Fruit fly (Drosophila melanogaster) whole organism, embryonic: ENCODE measurements around the gene Gclc.

Experiments used
- Abd-B ChIP-seq: fragments of 200-800 bp; sonication (Bioruptor generic); optimal IDR thresholded peaks from 2 replicates; lab custom pipeline; 2018; ENCODE audit warnings: missing biosample characterization, mild to moderate bottlenecking, missing genetic modification characterization, moderate library complexity
- CG10366 ChIP-seq: fragments of 200-800 bp; sonication (Bioruptor generic); IDR thresholded peaks from 2 replicates; pipeline ENCODE4 v1.3.6; 2022; ENCODE audit warnings: missing biosample characterization, missing genetic modification characterization
- CG11504 ChIP-seq: fragments of 200-800 bp; sonication (Bioruptor generic); optimal IDR thresholded peaks from 3 replicates; lab custom pipeline; 2019; ENCODE audit warnings: missing biosample characterization, mild to moderate bottlenecking, missing genetic modification characterization, moderate library complexity
- CG11560 ChIP-seq: fragments of 200-800 bp; sonication (Bioruptor generic); IDR thresholded peaks from 3 replicates; pipeline ENCODE4 v1.3.6; 2022; ENCODE audit warnings: missing biosample characterization, missing genetic modification characterization
- CG12219 ChIP-seq: fragments of 200-800 bp; sonication (Bioruptor generic); optimal IDR thresholded peaks from 3 replicates; lab custom pipeline; 2018; ENCODE audit warnings: missing biosample characterization, mild to moderate bottlenecking, missing genetic modification characterization
- CG1233 ChIP-seq: fragments of 200-800 bp; sonication (Bioruptor generic); optimal IDR thresholded peaks from 4 replicates; lab custom pipeline; 2018; ENCODE audit warnings: missing biosample characterization, mild to moderate bottlenecking, missing genetic modification characterization
- CG12659 ChIP-seq: fragments of 200-800 bp; sonication (Bioruptor generic); optimal IDR thresholded peaks from 3 replicates; lab custom pipeline; 2017; ENCODE audit warnings: mild to moderate bottlenecking, missing biosample characterization, missing genetic modification reagents, missing genetic modification characterization
- CG13894 ChIP-seq: fragments of 200-800 bp; sonication (Bioruptor generic); optimal IDR thresholded peaks from 3 replicates; lab custom pipeline; 2018; ENCODE audit warnings: missing biosample characterization, mild to moderate bottlenecking, missing genetic modification characterization, moderate library complexity
- CG14710 ChIP-seq: fragments of 200-800 bp; sonication (Bioruptor generic); optimal IDR thresholded peaks from 3 replicates; lab custom pipeline; 2019; ENCODE audit warnings: missing biosample characterization, mild to moderate bottlenecking, missing genetic modification characterization, moderate library complexity
- CG14860 ChIP-seq: fragments of 200-800 bp; sonication (Bioruptor generic); IDR thresholded peaks from 3 replicates; pipeline ENCODE4 v1.3.6; 2022; ENCODE audit warnings: missing biosample characterization, missing genetic modification characterization; ENCODE audit not compliant: partially characterized antibody
- CG15514 ChIP-seq: fragments of 200-800 bp; sonication (Bioruptor generic); optimal IDR thresholded peaks from 3 replicates; lab custom pipeline; 2017; ENCODE audit warnings: missing biosample characterization, missing genetic modification characterization, mild to moderate bottlenecking, moderate library complexity, missing genetic modification reagents
- CG17186 ChIP-seq: fragments of 200-800 bp; sonication (Bioruptor generic); optimal IDR thresholded peaks from 3 replicates; lab custom pipeline; 2017; ENCODE audit warnings: missing biosample characterization, missing genetic modification reagents, missing genetic modification characterization
- CG17361 ChIP-seq: fragments of 200-800 bp; sonication (Bioruptor generic); IDR thresholded peaks from 3 replicates; pipeline ENCODE4 v1.3.6; 2022; ENCODE audit warnings: missing biosample characterization, missing genetic modification characterization
- CG2116 ChIP-seq: fragments of 200-800 bp; sonication (Bioruptor generic); optimal IDR thresholded peaks from 3 replicates; lab custom pipeline; 2018; ENCODE audit warnings: missing biosample characterization, mild to moderate bottlenecking, missing genetic modification characterization
- CG33213 ChIP-seq: fragments of 200-800 bp; sonication (Bioruptor generic); optimal IDR thresholded peaks from 3 replicates; lab custom pipeline; 2016; ENCODE audit warnings: missing biosample characterization, missing genetic modification characterization
- CG34422 ChIP-seq: fragments of 200-800 bp; sonication (Bioruptor generic); IDR thresholded peaks from 3 replicates; pipeline ENCODE4 v1.3.6; 2022; ENCODE audit warnings: missing biosample characterization, missing genetic modification characterization
- CG4360 ChIP-seq: fragments of 200-800 bp; sonication (Bioruptor generic); IDR thresholded peaks from 2 replicates; pipeline ENCODE4 v1.3.6; 2022; ENCODE audit warnings: missing biosample characterization, missing genetic modification characterization
- CG6683 ChIP-seq: fragments of 200-800 bp; sonication (Bioruptor generic); optimal IDR thresholded peaks from 2 replicates; lab custom pipeline; 2017; ENCODE audit warnings: missing biosample characterization, mild to moderate bottlenecking, missing genetic modification characterization, missing genetic modification reagents
- CG6765 ChIP-seq: fragments of 200-800 bp; sonication (Bioruptor generic); optimal IDR thresholded peaks from 3 replicates; lab custom pipeline; 2017; ENCODE audit warnings: missing biosample characterization, mild to moderate bottlenecking, missing genetic modification characterization
- CG9727 ChIP-seq: fragments of 200-800 bp; sonication (Bioruptor generic); optimal IDR thresholded peaks from 3 replicates; lab custom pipeline; 2017; ENCODE audit warnings: missing biosample characterization, mild to moderate bottlenecking, missing genetic modification characterization
- CoRest ChIP-seq: fragments of 200-800 bp; sonication (Bioruptor generic); optimal IDR thresholded peaks from 3 replicates; lab custom pipeline; 2018; ENCODE audit warnings: missing biosample characterization, mild to moderate bottlenecking, missing genetic modification characterization, moderate library complexity
- Dfd ChIP-seq, 2 experiments: fragments of >200 bp; optimal IDR thresholded peaks; 2 replicates each; lab custom pipeline; 2017; ENCODE audit warnings: missing biosample characterization in 2 of 2, missing genetic modification characterization in 2 of 2
- Fer2 ChIP-seq: fragments of 200-800 bp; sonication (Bioruptor generic); optimal IDR thresholded peaks from 2 replicates; lab custom pipeline; 2018; ENCODE audit warnings: missing biosample characterization, mild to moderate bottlenecking, missing genetic modification characterization, moderate library complexity
- H2.0 ChIP-seq: fragments of 200-800 bp; sonication (Bioruptor generic); IDR thresholded peaks from 2 replicates; pipeline ENCODE4 v1.3.6; 2022; ENCODE audit warnings: missing biosample characterization, missing genetic modification characterization
- Hmr ChIP-seq: fragments of 200-800 bp; sonication (Bioruptor generic); optimal IDR thresholded peaks from 3 replicates; lab custom pipeline; 2017; ENCODE audit warnings: mild to moderate bottlenecking, missing biosample characterization, missing genetic modification reagents, missing genetic modification characterization
- Hr78 ChIP-seq, 2 experiments: fragments of 200-800 bp in 1 of 2; fragments of >200 bp in 1 of 2; sonication (Bioruptor generic) in 1 of 2; optimal IDR thresholded peaks; 2 replicates each; lab custom pipeline; 2017 to 2019; ENCODE audit warnings: missing biosample characterization in 2 of 2, missing genetic modification characterization in 2 of 2, mild to moderate bottlenecking in 1 of 2, moderate library complexity in 1 of 2
- Lhr ChIP-seq: fragments of 200-800 bp; sonication (Bioruptor generic); optimal IDR thresholded peaks from 3 replicates; lab custom pipeline; 2017; ENCODE audit warnings: mild to moderate bottlenecking, missing biosample characterization, missing genetic modification reagents, missing genetic modification characterization
- MBD-R2 ChIP-seq: fragments of 200-800 bp; sonication (Bioruptor generic); IDR thresholded peaks from 2 replicates; pipeline ENCODE4 v1.3.6; 2022; ENCODE audit warnings: missing biosample characterization, missing genetic modification characterization
- MESR4 ChIP-seq: fragments of 200-800 bp; sonication (Bioruptor generic); optimal IDR thresholded peaks from 2 replicates; lab custom pipeline; 2018; ENCODE audit warnings: missing biosample characterization, mild to moderate bottlenecking, missing genetic modification characterization, moderate library complexity
- Med ChIP-seq: fragments of 200-800 bp; sonication (Bioruptor generic); peaks from one replicate; lab custom pipeline; 2016; ENCODE audit warnings: missing biosample characterization, missing genetic modification characterization, mild to moderate bottlenecking, inconsistent platforms, moderate library complexity
- NC2β ChIP-seq: fragments of 200-800 bp; sonication (Bioruptor generic); optimal IDR thresholded peaks from 2 replicates; lab custom pipeline; 2016; ENCODE audit warnings: missing biosample characterization, missing genetic modification characterization
- Nf-YA ChIP-seq: fragments of 200-800 bp; sonication (Bioruptor generic); IDR thresholded peaks from 2 replicates; pipeline ENCODE4 v1.3.6; 2022; ENCODE audit warnings: missing biosample characterization, missing genetic modification characterization
- Opbp ChIP-seq: fragments of 200-800 bp; sonication (Bioruptor generic); IDR thresholded peaks from 3 replicates; pipeline ENCODE4 v1.3.6; 2022; ENCODE audit warnings: missing biosample characterization, missing genetic modification characterization; ENCODE audit not compliant: partially characterized antibody
- Ptx1 ChIP-seq: fragments of 200-800 bp; sonication (Bioruptor generic); IDR thresholded peaks from 2 replicates; pipeline ENCODE4 v1.3.6; 2022; ENCODE audit warnings: missing biosample characterization, missing genetic modification characterization
- Ssrp ChIP-seq: fragments of 200-800 bp; sonication (Bioruptor generic); optimal IDR thresholded peaks from 2 replicates; lab custom pipeline; 2018; ENCODE audit warnings: missing biosample characterization, mild to moderate bottlenecking, missing genetic modification characterization, moderate library complexity
- cas ChIP-seq: fragments of 200-800 bp; sonication (Bioruptor generic); IDR thresholded peaks from 2 replicates; pipeline ENCODE4 v1.3.6; 2022; ENCODE audit warnings: missing biosample characterization, missing genetic modification characterization
- eve ChIP-seq, 2 experiments: fragments of >200 bp; optimal IDR thresholded peaks; 2 replicates each; lab custom pipeline; 2017; ENCODE audit warnings: missing biosample characterization in 2 of 2, missing genetic modification characterization in 2 of 2
- fd96Cb ChIP-seq: fragments of 200-800 bp; sonication (Bioruptor generic); optimal IDR thresholded peaks from 2 replicates; lab custom pipeline; 2018; ENCODE audit warnings: missing biosample characterization, mild to moderate bottlenecking, missing genetic modification characterization, moderate library complexity
- fru ChIP-seq: fragments of >200 bp; optimal IDR thresholded peaks from 2 replicates; lab custom pipeline; 2017
- fu2 ChIP-seq: fragments of 200-800 bp; sonication (Bioruptor generic); optimal IDR thresholded peaks from 2 replicates; lab custom pipeline; 2016; ENCODE audit warnings: missing biosample characterization, missing genetic modification characterization
- jigr1 ChIP-seq: fragments of 200-800 bp; sonication (Bioruptor generic); IDR thresholded peaks from 3 replicates; pipeline ENCODE4 v1.3.6; 2022; ENCODE audit warnings: missing biosample characterization, missing genetic modification characterization
- luna ChIP-seq: fragments of 200-800 bp; sonication (Bioruptor generic); optimal IDR thresholded peaks from 2 replicates; lab custom pipeline; 2016; ENCODE audit warnings: missing biosample characterization, missing genetic modification characterization
- phol ChIP-seq: fragments of 200-800 bp; sonication (Bioruptor generic); optimal IDR thresholded peaks from 3 replicates; lab custom pipeline; 2018; ENCODE audit warnings: missing biosample characterization, mild to moderate bottlenecking, missing genetic modification characterization, moderate library complexity
- sens ChIP-seq: fragments of 200-800 bp; sonication (Bioruptor generic); peaks from one replicate; lab custom pipeline; 2016; ENCODE audit warnings: missing biosample characterization, missing genetic modification characterization
- ttk ChIP-seq: fragments of 200-800 bp; sonication (Bioruptor generic); IDR thresholded peaks from 2 replicates; pipeline ENCODE4 v2.1.2; 2022; ENCODE audit warnings: missing biosample characterization, missing genetic modification characterization
- twi ChIP-seq: fragments of 200-800 bp; optimal IDR thresholded peaks from 2 replicates; lab custom pipeline; 2019; ENCODE audit warnings: missing biosample characterization, mild to moderate bottlenecking, missing genetic modification characterization, moderate library complexity
- vvl ChIP-seq: fragments of 200-800 bp; sonication (Bioruptor generic); IDR thresholded peaks from 2 replicates; pipeline ENCODE4 v1.3.6; 2022; ENCODE audit warnings: missing biosample characterization, missing genetic modification characterization

The Gclc gene

DNA sequence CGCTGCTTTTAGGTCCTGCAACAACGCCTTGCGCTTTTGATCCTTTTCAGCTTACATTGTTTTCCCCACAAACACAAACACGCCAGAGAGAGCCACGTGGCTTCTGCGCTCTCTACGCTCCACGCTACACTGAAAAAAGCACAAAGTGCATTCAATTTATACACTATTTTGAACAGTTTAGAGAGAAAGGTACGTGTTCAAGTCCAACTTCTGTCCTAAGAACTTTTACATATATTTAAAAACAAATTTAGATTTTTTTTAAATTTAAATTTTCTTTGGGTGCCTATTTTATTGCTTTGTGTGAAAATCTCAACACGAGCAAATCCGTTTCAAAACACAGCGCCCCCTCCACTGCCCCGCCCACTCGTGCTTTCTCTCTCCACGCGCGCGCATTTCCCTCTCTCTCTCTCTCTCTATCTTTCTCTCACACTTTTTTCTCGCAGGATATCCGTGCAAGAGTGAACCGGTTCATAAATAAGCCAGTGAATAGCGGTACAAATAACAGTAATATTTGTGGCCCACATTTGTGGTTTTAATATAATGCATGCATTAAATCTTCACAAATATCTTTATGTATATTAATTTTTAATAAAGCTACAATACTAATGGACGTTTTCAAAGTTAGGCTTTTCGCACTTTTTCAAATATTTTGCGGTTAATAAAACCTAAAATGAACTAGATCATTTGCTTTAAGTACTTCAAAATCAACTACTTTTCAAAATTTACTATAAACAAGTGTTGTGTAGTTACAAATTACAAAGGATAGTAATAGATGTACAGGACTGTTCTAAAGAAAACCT is 15.7 kb downstream of the Gclc start (continued):
- TF ChIP-seq twi (tag; lab: Kevin White, UChicago) (peak; percentile 32), CoRest (tag; lab: Kevin White, UChicago) (peak; percentile 77), CG17361 (GFP tag; lab: Robert Waterston, UW) (peak; percentile 85), luna (GFP tag; lab: Kevin White, UChicago) (no peak), CG11560 (tag; lab: Robert Waterston, UW) (peak; percentile 71)

DNA sequence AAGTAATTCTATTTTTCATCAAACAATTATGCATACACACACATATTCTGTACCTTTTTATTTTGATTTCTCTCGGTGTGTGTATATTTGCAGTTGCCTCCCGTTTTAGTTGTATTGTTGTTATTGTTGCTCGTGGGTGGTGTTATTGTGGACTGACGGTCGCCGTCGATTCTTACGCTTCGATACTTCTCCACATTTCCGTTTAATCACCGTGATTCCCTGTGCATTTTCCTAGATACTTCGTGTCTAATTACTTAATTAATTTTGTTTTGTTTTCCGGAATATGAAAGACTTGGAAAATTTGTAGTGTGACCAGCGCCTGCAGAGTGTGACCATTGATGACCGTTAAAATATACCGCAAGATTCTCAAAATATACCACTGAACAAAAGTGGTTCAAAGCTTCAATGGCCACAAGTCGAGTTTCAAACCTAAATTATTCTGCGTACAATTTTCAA is 22.2 kb downstream of the Gclc start, which contains the start of gene UbcE2H:
UbcE2H (minus strand) TSS at position 343 of the 456 bp plus-strand sequence.
- TF ChIP-seq cas (GFP tag; lab: Robert Waterston, UW) (no peak), CG6683 (GFP tag; lab: Kevin White, UChicago) (no peak), CG34422 (GFP tag; lab: Robert Waterston, UW) (peak; percentile 11; the same call in 1 of the 3 replicates), CG15514 (GFP tag; lab: Kevin White, UChicago) (peak; percentile 91), fru (lab: Kevin White, UChicago) (no peak), CG14710 (tag; lab: Kevin White, UChicago) (peak; percentile 37), CG17186 (GFP tag; lab: Kevin White, UChicago) (peak; percentile 23), phol (peak; percentile 33), Ssrp (no peak), CG11504 (peak; percentile 13), Med (GFP tag; lab: Kevin White, UChicago) (peak; percentile 68), CG9727 (GFP tag; lab: Kevin White, UChicago) (no peak), Dfd (GFP tag; optimal IDR thresholded peaks at IDR 0.05; lab: Kevin White, UChicago) (no peak), fd96Cb (tag; lab: Kevin White, UChicago) (no peak), Abd-B (no peak), CG6765 (GFP tag; lab: Kevin White, UChicago) (no peak), CG12219 (GFP tag; lab: Kevin White, UChicago) (no peak), Opbp (peak; percentile 16; the same call in 1 of the 3 replicates), CG14860 (GFP tag; lab: Robert Waterston, UW) (no peak), Ptx1 (GFP tag; lab: Robert Waterston, UW) (no peak), vvl (GFP tag; lab: Robert Waterston, UW) (peak; percentile 77), jigr1 (no peak), fu2 (GFP tag; lab: Kevin White, UChicago) (no peak), H2.0 (no peak), Lhr (GFP tag; lab: Kevin White, UChicago) (peak; percentile 72), CG12659 (GFP tag; lab: Kevin White, UChicago) (peak; percentile 41), CG4360 (GFP tag; lab: Robert Waterston, UW) (no peak), Nf-YA (GFP tag; lab: Robert Waterston, UW) (no peak), ttk (GFP tag; lab: Robert Waterston, UW) (no peak), NC2β (GFP tag; lab: Kevin White, UChicago) (peak; percentile 3), Hmr (GFP tag; lab: Kevin White, UChicago) (peak; percentile 19), CG33213 (peak; percentile 47), CG13894 (tag; lab: Kevin White, UChicago) (no peak), CG1233 (GFP tag; lab: Kevin White, UChicago) (peak; percentile 29), sens (GFP tag; lab: Kevin White, UChicago) (peak; percentile 65), CG2116 (peak; percentile 58), Hr78 (GFP tag; optimal IDR thresholded peaks at IDR 0.05; lab: Kevin White, UChicago) (peak in 1 of 2 experiments; percentile 30), eve (GFP tag; optimal IDR thresholded peaks at IDR 0.05; lab: Kevin White, UChicago) (peak in 1 of 2 experiments; percentile 19), MBD-R2 (peak; percentile 35; the same call in 1 of the 2 replicates), CG10366 (no peak), Fer2 (no peak), MESR4 (peak; percentile 63)
